Worm (Caenorhabditis elegans) whole organism, L1 larva: Measurements from ENCODE around the gene col-186.

Experiments
- Y116A8C.19 ChIP-seq: sonication (generic microtip); optimal IDR thresholded peaks from 2 replicates; lab custom pipeline; 2016; ENCODE audit warnings: missing compliant biosample characterization, missing genetic modification characterization, borderline replicate concordance
- aly-2 ChIP-seq: fragments of 150-350 bp; optimal IDR thresholded peaks from 2 replicates; lab custom pipeline; 2014; ENCODE audit warnings: missing biosample characterization, missing genetic modification characterization
- ama-1 ChIP-seq: fragments of 150-350 bp; optimal IDR thresholded peaks from 2 replicates; lab custom pipeline; 2014
- blmp-1 ChIP-seq: fragments of 150-350 bp; optimal IDR thresholded peaks from 2 replicates; lab custom pipeline; 2014; ENCODE audit warnings: missing biosample characterization, missing genetic modification characterization
- ceh-63 ChIP-seq: fragments of 200-800 bp; sonication (Bioruptor generic); optimal IDR thresholded peaks from 2 replicates; lab custom pipeline; 2018; ENCODE audit warnings: mild to moderate bottlenecking, missing genetic modification characterization, missing compliant biosample characterization
- ceh-88 ChIP-seq: fragments of 200-800 bp; sonication (Bioruptor generic); IDR thresholded peaks from 2 replicates; pipeline ENCODE4 v1.3.6; 2022; ENCODE audit warnings: missing genetic modification characterization, missing compliant biosample characterization
- ceh-90 ChIP-seq: sonication (generic microtip); optimal IDR thresholded peaks from 2 replicates; lab custom pipeline; 2016; ENCODE audit warnings: missing genetic modification characterization, missing compliant biosample characterization
- efl-1 ChIP-seq, 4 experiments: fragments of 150-350 bp; optimal IDR thresholded peaks in 3 of 4; peaks in 1 of 4; 1 replicate in 1 of 4; 2 replicates in 3 of 4; lab custom pipeline; 2014; ENCODE audit warnings: missing biosample characterization in 2 of 4, missing genetic modification characterization in 2 of 4, missing genetic modification reagents in 2 of 4
- egl-27 ChIP-seq, 2 experiments: fragments of 150-350 bp in 1 of 2; sonication (generic microtip); optimal IDR thresholded peaks; 3 replicates each; lab custom pipeline; 2017 to 2018; ENCODE audit warnings: missing biosample characterization in 2 of 2, missing genetic modification characterization in 2 of 2, missing genetic modification reagents in 2 of 2
- ets-5 ChIP-seq: fragments of 200-800 bp; sonication (Bioruptor generic); IDR thresholded peaks from 2 replicates; pipeline ENCODE4 v1.3.6; 2022; ENCODE audit warnings: missing genetic modification characterization, missing compliant biosample characterization
- fkh-4 ChIP-seq: sonication (generic microtip); optimal IDR thresholded peaks from 2 replicates; lab custom pipeline; 2016; ENCODE audit warnings: missing compliant biosample characterization, missing genetic modification characterization, borderline replicate concordance
- fos-1 ChIP-seq: fragments of 150-350 bp; optimal IDR thresholded peaks from 2 replicates; lab custom pipeline; 2014; ENCODE audit warnings: missing biosample characterization, missing genetic modification characterization
- lin-14 ChIP-seq: fragments of 200-800 bp; sonication (Bioruptor generic); optimal IDR thresholded peaks from 2 replicates; lab custom pipeline; 2018; ENCODE audit warnings: mild to moderate bottlenecking, missing genetic modification characterization, moderate library complexity, missing compliant biosample characterization
- lin-15B ChIP-seq: fragments of 150-350 bp; sonication (generic microtip); optimal IDR thresholded peaks from 3 replicates; lab custom pipeline; 2014; ENCODE audit warnings: missing biosample characterization, missing genetic modification characterization
- lin-39 ChIP-seq: fragments of 150-350 bp; optimal IDR thresholded peaks from 2 replicates; lab custom pipeline; 2014; ENCODE audit warnings: missing biosample characterization, missing genetic modification reagents, missing genetic modification characterization
- lir-3 ChIP-seq: sonication (generic microtip); optimal IDR thresholded peaks from 2 replicates; lab custom pipeline; 2016; ENCODE audit warnings: mild to moderate bottlenecking, missing genetic modification characterization, moderate library complexity, missing compliant biosample characterization; ENCODE audit not compliant: poor library complexity
- mab-9 ChIP-seq: fragments of 200-800 bp; sonication (Bioruptor generic); IDR thresholded peaks from 2 replicates; pipeline ENCODE4 v1.3.6; 2022; ENCODE audit warnings: missing genetic modification reagents, missing genetic modification characterization, missing compliant biosample characterization
- mdl-1 ChIP-seq, 2 experiments: fragments of 150-350 bp; optimal IDR thresholded peaks; 2 replicates each; lab custom pipeline; 2014 to 2017; ENCODE audit warnings: missing biosample characterization in 2 of 2, missing genetic modification characterization in 2 of 2, inconsistent platforms in 1 of 2
- mef-2 ChIP-seq: fragments of 150-350 bp; optimal IDR thresholded peaks from 2 replicates; lab custom pipeline; 2014; ENCODE audit warnings: missing biosample characterization, missing genetic modification characterization
- mep-1 ChIP-seq: fragments of 150-350 bp; optimal IDR thresholded peaks from 2 replicates; lab custom pipeline; 2014; ENCODE audit warnings: missing biosample characterization, missing genetic modification characterization
- nhr-11 ChIP-seq: fragments of 150-350 bp; optimal IDR thresholded peaks from 2 replicates; lab custom pipeline; 2014; ENCODE audit warnings: missing biosample characterization, missing genetic modification characterization
- nhr-19 ChIP-seq: fragments of 200-800 bp; sonication (Bioruptor generic); conservative IDR thresholded peaks from 2 replicates; pipeline ENCODE4 v1.3.6; 2022; ENCODE audit warnings: missing genetic modification characterization, missing compliant biosample characterization
- nhr-20 ChIP-seq: sonication (generic microtip); optimal IDR thresholded peaks from 2 replicates; lab custom pipeline; 2016; ENCODE audit warnings: mild to moderate bottlenecking, missing genetic modification characterization, missing compliant biosample characterization
- nhr-28 ChIP-seq: fragments of 150-350 bp; optimal IDR thresholded peaks from 2 replicates; lab custom pipeline; 2014; ENCODE audit warnings: missing biosample characterization, missing genetic modification characterization
- nhr-71 ChIP-seq: sonication (generic microtip); optimal IDR thresholded peaks from 2 replicates; lab custom pipeline; 2016; ENCODE audit warnings: mild to moderate bottlenecking, missing genetic modification characterization, moderate library complexity, missing compliant biosample characterization
- nhr-84 ChIP-seq: sonication (generic microtip); optimal IDR thresholded peaks from 2 replicates; lab custom pipeline; 2017; ENCODE audit warnings: missing biosample characterization, missing genetic modification characterization
- nhr-90 ChIP-seq: sonication (generic microtip); optimal IDR thresholded peaks from 2 replicates; lab custom pipeline; 2016; ENCODE audit warnings: mild to moderate bottlenecking, missing genetic modification characterization, missing compliant biosample characterization; ENCODE audit not compliant: poor library complexity
- pag-3 ChIP-seq: sonication (generic microtip); optimal IDR thresholded peaks from 2 replicates; lab custom pipeline; 2017; ENCODE audit warnings: missing genetic modification characterization, mild to moderate bottlenecking, missing compliant biosample characterization, antibody characterized with exemption, borderline replicate concordance; ENCODE audit not compliant: insufficient read depth
- pqm-1 ChIP-seq: sonication (generic microtip); optimal IDR thresholded peaks from 3 replicates; lab custom pipeline; 2017; ENCODE audit warnings: missing biosample characterization, missing genetic modification characterization
- snpc-4 ChIP-seq: fragments of 150-350 bp; optimal IDR thresholded peaks from 2 replicates; lab custom pipeline; 2014; ENCODE audit warnings: missing biosample characterization, missing genetic modification characterization
- sox-4 ChIP-seq: sonication (generic microtip); optimal IDR thresholded peaks from 2 replicates; lab custom pipeline; 2016; ENCODE audit warnings: missing genetic modification characterization, missing compliant biosample characterization
- sup-37 ChIP-seq: fragments of 200-800 bp; sonication (Bioruptor generic); optimal IDR thresholded peaks from 2 replicates; lab custom pipeline; 2018; ENCODE audit warnings: mild to moderate bottlenecking, missing genetic modification characterization, missing compliant biosample characterization
- unc-30 ChIP-seq: sonication (generic microtip); optimal IDR thresholded peaks from 2 replicates; lab custom pipeline; 2017; ENCODE audit warnings: missing biosample characterization, missing genetic modification characterization
- unc-86 ChIP-seq: sonication (generic microtip); optimal IDR thresholded peaks from 2 replicates; lab custom pipeline; 2016; ENCODE audit warnings: missing genetic modification characterization, missing compliant biosample characterization
- zag-1 ChIP-seq: fragments of 150-350 bp; optimal IDR thresholded peaks from 2 replicates; lab custom pipeline; 2014; ENCODE audit warnings: missing biosample characterization, missing genetic modification characterization
- ztf-4 ChIP-seq: fragments of 150-350 bp; optimal IDR thresholded peaks from 2 replicates; lab custom pipeline; 2014; ENCODE audit warnings: missing biosample characterization, missing genetic modification characterization

col-186 gene

DNA sequence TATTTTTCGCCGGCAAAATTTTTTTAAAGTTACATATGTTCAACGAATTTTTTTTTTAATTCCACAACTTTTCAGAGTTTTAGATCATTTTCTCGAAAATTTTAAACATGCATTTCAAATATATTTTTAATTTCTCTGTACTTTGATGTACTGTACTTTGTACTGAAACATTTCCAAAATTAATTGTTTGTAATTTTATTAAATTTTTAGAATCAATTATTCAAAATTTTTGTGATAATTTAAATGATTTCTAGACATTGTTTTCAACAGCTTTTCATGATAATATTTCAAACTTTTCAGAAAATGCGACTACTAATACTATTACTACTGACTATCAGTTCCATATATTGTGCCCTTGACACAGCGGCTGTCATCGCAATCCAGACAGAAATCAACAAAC, 7.6 kb upstream of the col-186 start, which contains the start of gene mec-5:
Gene mec-5, plus strand, starts transcription at position 301 of the 400 bp plus-strand sequence.
- TF ChIP-seq lin-15B (tag; lab: Kevin White, UChicago) (no peak), ceh-90 (tag; lab: Kevin White, UChicago) (no peak), fos-1 (tag; lab: Kevin White, UChicago) (no peak), efl-1 (optimal IDR thresholded peaks at IDR 0.05; lab: Kevin White, UChicago) (no peak), efl-1 (GFP tag; optimal IDR thresholded peaks at IDR 0.05 in 1 of 2; lab: Kevin White, UChicago) (no peak), egl-27 (tag; optimal IDR thresholded peaks at IDR 0.05; lab: Kevin White, UChicago) (no peak), pqm-1 (tag; lab: Kevin White, UChicago) (no peak), ceh-63 (GFP tag; lab: Kevin White, UChicago) (no peak), sup-37 (GFP tag; lab: Kevin White, UChicago) (no peak), mab-9 (GFP tag; lab: Robert Waterston, UW) (no peak), pag-3 (tag; lab: Kevin White, UChicago) (no peak)

ce11 chrX:15944198-15944597, 7.1 kb upstream of the col-186 start:
- TF ChIP-seq efl-1 (optimal IDR thresholded peaks at IDR 0.05; lab: Kevin White, UChicago): no peak
- peak in 1 of 2 experiments; percentile 1 for TF ChIP-seq efl-1 (GFP tag; optimal IDR thresholded peaks at IDR 0.05 in 1 of 2; lab: Kevin White, UChicago)
- TF ChIP-seq mef-2 (tag; lab: Kevin White, UChicago): no peak

DNA sequence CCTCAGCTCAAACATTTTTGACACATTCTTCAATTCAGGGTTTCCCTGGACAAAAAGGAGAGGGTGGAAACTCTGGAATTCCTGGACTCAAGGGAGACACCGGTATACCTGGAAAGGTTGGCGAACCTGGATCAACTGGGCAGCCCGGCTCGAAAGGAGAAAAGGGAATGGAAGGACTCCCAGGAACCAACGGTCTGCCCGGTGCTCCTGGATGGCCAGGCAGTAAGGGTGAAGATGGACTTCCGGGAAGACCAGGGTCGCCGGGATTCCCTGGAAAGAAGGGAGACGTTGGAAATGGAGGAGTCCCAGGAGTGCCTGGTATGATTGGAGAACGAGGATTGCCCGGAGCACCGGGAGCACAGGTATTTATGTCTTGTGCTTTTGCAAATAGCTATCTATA, 5.5 kb upstream of the col-186 start:
- no peak for TF ChIP-seq nhr-71 (tag; lab: Kevin White, UChicago)
- TF ChIP-seq nhr-90 (tag; lab: Kevin White, UChicago): no peak
- TF ChIP-seq ztf-4 (tag; lab: Kevin White, UChicago): no peak
- no peak for TF ChIP-seq sox-4
- TF ChIP-seq nhr-11 (tag; lab: Kevin White, UChicago): no peak
- no peak for TF ChIP-seq lir-3 (tag; lab: Kevin White, UChicago)
- no peak for TF ChIP-seq ets-5 (GFP tag; lab: Robert Waterston, UW)
- no peak for TF ChIP-seq ama-1 (lab: Kevin White, UChicago)
- no peak for TF ChIP-seq zag-1
- no peak for TF ChIP-seq lin-14 (GFP tag; lab: Kevin White, UChicago)
- TF ChIP-seq Y116A8C.19: no peak
- TF ChIP-seq nhr-84: no peak
- TF ChIP-seq mep-1 (tag; lab: Kevin White, UChicago): no peak
- no peak for TF ChIP-seq nhr-20 (tag; lab: Kevin White, UChicago)
- TF ChIP-seq aly-2: no peak
- no peak for TF ChIP-seq fkh-4 (tag; lab: Kevin White, UChicago)
- TF ChIP-seq unc-86 (tag; lab: Kevin White, UChicago): no peak

DNA sequence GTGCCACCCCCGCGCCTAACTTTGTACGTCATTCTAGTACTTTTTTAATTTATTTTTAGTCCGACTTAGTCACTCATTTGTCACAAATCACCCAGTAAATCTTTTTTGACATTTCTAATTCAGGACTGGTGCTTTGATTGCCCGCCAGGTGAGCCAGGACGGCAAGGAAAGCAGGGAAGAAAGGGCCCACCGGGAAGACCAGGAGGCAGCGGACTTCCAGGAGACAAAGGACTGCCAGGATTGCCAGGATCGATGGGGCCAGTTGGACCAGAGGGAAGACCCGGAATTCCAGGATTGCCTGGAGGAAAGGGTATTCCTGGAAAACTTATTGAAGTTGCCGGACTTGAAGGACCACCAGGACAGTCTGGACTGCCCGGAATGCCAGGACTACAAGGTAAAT, 1.8 kb downstream of the col-186 start:
- TF ChIP-seq ama-1 (lab: Kevin White, UChicago) (no peak), lin-39 (no peak), efl-1 (optimal IDR thresholded peaks at IDR 0.05; lab: Kevin White, UChicago) (no peak), efl-1 (GFP tag; optimal IDR thresholded peaks at IDR 0.05 in 1 of 2; lab: Kevin White, UChicago) (peak in 1 of 2 experiments; percentile 82)
- TF ChIP-seq, all 84 proteins: peak for 1

ce11 chrX:15953611-15954010, 2.3 kb downstream of the col-186 start:
- TF ChIP-seq snpc-4: peak; percentile 39
- TF ChIP-seq mab-9 (GFP tag; lab: Robert Waterston, UW): no peak

DNA sequence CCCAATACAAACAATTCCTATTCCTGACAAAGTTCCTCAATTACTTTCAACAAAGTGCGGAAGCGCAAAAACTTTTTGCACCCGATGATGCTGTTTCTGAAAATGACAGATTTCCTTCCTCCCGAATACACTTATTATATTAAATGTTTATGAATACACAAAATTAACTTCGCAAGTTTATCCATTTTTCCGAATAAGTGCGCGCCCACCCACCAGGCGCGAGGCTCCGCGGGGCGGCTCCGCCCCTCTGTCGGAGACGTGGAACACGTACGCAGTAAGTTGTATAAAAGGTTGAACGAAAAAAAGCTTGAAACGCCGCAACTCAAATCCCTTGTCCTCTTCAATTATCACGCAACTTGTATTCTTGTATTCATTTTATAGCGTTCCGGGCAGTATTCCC, 7.5 kb downstream of the col-186 start, which contains the start of gene C09G1.5:
Gene C09G1.5, plus strand, starts transcription at position 301 of the 400 bp plus-strand sequence.
- TF ChIP-seq nhr-28 (tag; lab: Kevin White, UChicago): no peak
- TF ChIP-seq mep-1 (tag; lab: Kevin White, UChicago): no peak
- TF ChIP-seq unc-30: no peak
- TF ChIP-seq ceh-88 (GFP tag; lab: Robert Waterston, UW): no peak
- no peak for TF ChIP-seq nhr-90 (tag; lab: Kevin White, UChicago)
- no peak for TF ChIP-seq mab-9 (GFP tag; lab: Robert Waterston, UW)
- no peak for TF ChIP-seq blmp-1 (tag; lab: Kevin White, UChicago)
- TF ChIP-seq nhr-71 (tag; lab: Kevin White, UChicago): no peak
- no peak for TF ChIP-seq mdl-1 (tag; optimal IDR thresholded peaks at IDR 0.05; lab: Kevin White, UChicago)
- TF ChIP-seq nhr-19 (GFP tag; lab: Robert Waterston, UW): no peak
